Worm (Caenorhabditis elegans): ENCODE data around the gene pgph-1.

The pgph-1 gene

DNA sequence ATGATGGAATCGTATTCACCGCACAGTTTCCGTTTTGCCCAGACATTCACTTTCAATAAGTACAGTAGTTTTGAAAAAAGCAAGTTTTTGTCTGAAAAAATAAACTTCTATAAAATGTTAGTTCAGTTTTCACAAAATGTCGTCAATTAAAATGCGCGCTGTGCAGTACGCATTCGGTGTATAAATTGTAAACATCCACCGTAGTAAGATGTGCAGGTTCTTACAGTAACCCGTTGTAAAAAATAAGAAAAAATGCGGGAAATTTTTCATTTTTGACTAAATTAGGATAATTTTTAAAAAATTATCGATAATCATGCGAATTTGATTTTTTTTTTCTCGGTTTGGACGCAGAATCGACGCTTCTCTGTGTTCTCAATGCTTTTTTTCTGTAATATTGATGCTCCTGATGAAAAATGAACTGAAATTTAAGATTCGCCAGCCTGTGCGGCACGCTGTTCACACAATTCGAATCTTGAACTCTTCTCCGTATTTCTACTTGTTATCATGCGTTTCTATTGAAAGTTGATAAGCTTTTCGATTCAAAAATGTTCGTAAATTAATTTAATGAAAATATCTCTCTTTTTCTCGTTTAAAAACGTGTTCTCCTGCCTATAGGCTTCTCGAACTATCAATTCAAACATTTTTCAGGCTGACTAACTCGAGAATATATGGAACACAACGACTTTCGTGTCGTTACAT is 35.9 kb downstream of the pgph-1 start, which contains the start of gene rga-3 (continued):
- no peak for TF ChIP-seq ztf-6 (GFP tag; IDR thresholded peaks at IDR 0.05)
- TF ChIP-seq aptf-3 (GFP tag; IDR thresholded peaks at IDR 0.05) = no peak
- TF ChIP-seq sea-2 (GFP tag; IDR thresholded peaks at IDR 0.05) = no peak
- no peak for TF ChIP-seq ceh-27 (GFP tag; optimal IDR thresholded peaks at IDR 0.05)
- no peak for TF ChIP-seq F39B2.1 (GFP tag; IDR thresholded peaks at IDR 0.05)
- TF ChIP-seq ekl-4 (GFP tag; IDR thresholded peaks at IDR 0.05) = peak; percentile 87
- no peak for TF ChIP-seq akir-1 (GFP tag; optimal IDR thresholded peaks at IDR 0.05)
- no peak for TF ChIP-seq nfyb-1 (GFP tag; IDR thresholded peaks at IDR 0.05)
- TF ChIP-seq mcd-1 (GFP tag; IDR thresholded peaks at IDR 0.05) = peak; percentile 67
- TF ChIP-seq F37B4.10 (GFP tag; IDR thresholded peaks at IDR 0.05) = no peak
- TF ChIP-seq F22D6.2 (tag; optimal IDR thresholded peaks at IDR 0.05) = no peak
- TF ChIP-seq lin-54 (GFP tag; optimal IDR thresholded peaks at IDR 0.05) = peak; percentile 93
- TF ChIP-seq madf-10 (tag; optimal IDR thresholded peaks at IDR 0.05) = no peak
- TF ChIP-seq K11D2.4 (GFP tag; IDR thresholded peaks at IDR 0.05) = no peak
- TF ChIP-seq F49E8.2 (tag; optimal IDR thresholded peaks at IDR 0.05; ENCODE audit: insufficient read depth) = peak; percentile 96
- no peak for TF ChIP-seq sptf-2 (GFP tag; optimal IDR thresholded peaks at IDR 0.05)
- peak; percentile 90 for TF ChIP-seq ztf-28 (GFP tag; IDR thresholded peaks at IDR 0.05)
- TF ChIP-seq unc-130 (GFP tag; optimal IDR thresholded peaks at IDR 0.05) = peak; percentile 95
- TF ChIP-seq tlf-1 (GFP tag; optimal IDR thresholded peaks at IDR 0.05) = peak; percentile 91
- TF ChIP-seq sdz-38 (tag; optimal IDR thresholded peaks at IDR 0.05) = no peak
- TF ChIP-seq lin-26 (GFP tag; IDR thresholded peaks at IDR 0.05) = no peak
- no peak for TF ChIP-seq F57A8.1 (GFP tag; optimal IDR thresholded peaks at IDR 0.05)
- peak; percentile 93 for TF ChIP-seq rcor-1 (GFP tag; IDR thresholded peaks at IDR 0.05)
- TF ChIP-seq repo-1 (tag; optimal IDR thresholded peaks at IDR 0.05) = no peak
- peak; percentile 100 for TF ChIP-seq lsl-1 (GFP tag; optimal IDR thresholded peaks at IDR 0.05)
- no peak for TF ChIP-seq die-1 (tag; optimal IDR thresholded peaks at IDR 0.05)
- TF ChIP-seq nfya-2 (GFP tag; IDR thresholded peaks at IDR 0.05) = no peak
- peak; percentile 78 for TF ChIP-seq pbrm-1 (GFP tag; IDR thresholded peaks at IDR 0.05)
- TF ChIP-seq lin-40 (tag; optimal IDR thresholded peaks at IDR 0.05) = no peak
- 0 out of 2 replicates have a peak, but pooled peaks have one; percentile 23 for TF ChIP-seq Y67H2A.10 (GFP tag; conservative IDR thresholded peaks at IDR 0.05)
- TF ChIP-seq Y95B8A.8 (GFP tag; IDR thresholded peaks at IDR 0.05) = peak; percentile 86
- TF ChIP-seq K12H6.12 (tag; optimal IDR thresholded peaks at IDR 0.05) = no peak
- TF ChIP-seq F57C9.4 (tag; optimal IDR thresholded peaks at IDR 0.05) = no peak
- no peak for TF ChIP-seq lsy-27 (tag; optimal IDR thresholded peaks at IDR 0.05; ENCODE audit: borderline replicate concordance, insufficient read depth)
- no peak for TF ChIP-seq nhr-27 (tag; optimal IDR thresholded peaks at IDR 0.05)
- no peak for TF ChIP-seq ama-1 (optimal IDR thresholded peaks at IDR 0.05)
- peak in 1 of 2 experiments; percentile 10 for TF ChIP-seq ama-1 (GFP tag; optimal IDR thresholded peaks at IDR 0.05)
- no peak for TF ChIP-seq mel-28 (tag; optimal IDR thresholded peaks at IDR 0.05; ENCODE audit: borderline replicate concordance)
- 0 out of 2 replicates have a peak, but pooled peaks have one; percentile 7 for TF ChIP-seq egrh-3 (GFP tag; IDR thresholded peaks at IDR 0.05)
- TF ChIP-seq ztf-3 (GFP tag; optimal IDR thresholded peaks at IDR 0.05) = no peak
- peak; percentile 97 for TF ChIP-seq xnd-1 (tag; optimal IDR thresholded peaks at IDR 0.05)
- no peak for TF ChIP-seq ccch-3 (GFP tag; optimal IDR thresholded peaks at IDR 0.05)
- peak; percentile 95 for TF ChIP-seq dpl-1 (GFP tag; optimal IDR thresholded peaks at IDR 0.05)
- TF ChIP-seq F52B5.7 (tag; optimal IDR thresholded peaks at IDR 0.05) = no peak
- TF ChIP-seq hlh-12 (tag; optimal IDR thresholded peaks at IDR 0.05) = no peak
- TF ChIP-seq let-607 (tag; optimal IDR thresholded peaks at IDR 0.05) = no peak
- no peak for TF ChIP-seq fkh-3 (tag; optimal IDR thresholded peaks at IDR 0.05)
- peak; percentile 97 for TF ChIP-seq madf-8 (GFP tag; conservative IDR thresholded peaks at IDR 0.05)

Data from whole organism, young adult.